Worm (Caenorhabditis elegans) whole organism, L4 larva: Measurements from ENCODE around the gene taf-2.
A peak's percentile ranks its signal among the peaks of the same experiment; 100 is the strongest.

Source experiments
- D1046.2 ChIP-seq: fragments of 200-800 bp; sonication (Bioruptor generic); IDR thresholded peaks from 2 replicates; pipeline ENCODE4 v1.3.6; 2022; ENCODE audit warnings: missing genetic modification characterization, missing compliant biosample characterization
- F37D6.2 ChIP-seq: sonication (generic microtip); optimal IDR thresholded peaks from 2 replicates; lab custom pipeline; 2016; ENCODE audit warnings: mild to moderate bottlenecking, missing genetic modification characterization, missing compliant biosample characterization
- R02D3.7 ChIP-seq: fragments of 150-350 bp; sonication (generic microtip); optimal IDR thresholded peaks from 3 replicates; lab custom pipeline; 2014; ENCODE audit warnings: missing biosample characterization, missing genetic modification characterization
- Y75B8A.6 ChIP-seq: fragments of 200-800 bp; sonication (Bioruptor generic); IDR thresholded peaks from 2 replicates; pipeline ENCODE4 v1.3.6; 2022; ENCODE audit warnings: missing genetic modification reagents, missing genetic modification characterization, missing compliant biosample characterization
- ZK337.2 ChIP-seq: fragments of 200-800 bp; sonication (Bioruptor generic); IDR thresholded peaks from 2 replicates; pipeline ENCODE4 v1.3.6; 2022; ENCODE audit warnings: missing genetic modification reagents, missing genetic modification characterization, missing compliant biosample characterization
- aha-1 ChIP-seq: fragments of 150-350 bp; peaks from one replicate; lab custom pipeline; 2014; ENCODE audit warnings: missing biosample characterization, missing genetic modification characterization
- attf-4 ChIP-seq: sonication (generic microtip); optimal IDR thresholded peaks from 3 replicates; lab custom pipeline; 2017; ENCODE audit warnings: missing biosample characterization, missing genetic modification characterization
- ceh-28 ChIP-seq: fragments of 150-350 bp; optimal IDR thresholded peaks from 2 replicates; lab custom pipeline; 2014; ENCODE audit warnings: missing biosample characterization, missing genetic modification reagents, missing genetic modification characterization
- ceh-32 ChIP-seq: sonication (generic microtip); optimal IDR thresholded peaks from 2 replicates; lab custom pipeline; 2016; ENCODE audit warnings: mild to moderate bottlenecking, missing genetic modification characterization, missing compliant biosample characterization; ENCODE audit not compliant: poor library complexity
- ces-1 ChIP-seq: fragments of 150-350 bp; sonication (generic microtip); optimal IDR thresholded peaks from 4 replicates; lab custom pipeline; 2014; ENCODE audit warnings: missing biosample characterization, missing genetic modification reagents, missing genetic modification characterization
- cey-2 ChIP-seq: sonication (generic microtip); optimal IDR thresholded peaks from 3 replicates; lab custom pipeline; 2017; ENCODE audit warnings: missing genetic modification characterization, mild to moderate bottlenecking, missing compliant biosample characterization, antibody characterized with exemption, borderline replicate concordance; ENCODE audit not compliant: insufficient read depth
- ctbp-1 ChIP-seq: fragments of 200-800 bp; sonication (Bioruptor generic); IDR thresholded peaks from 2 replicates; pipeline ENCODE4 v1.3.6; 2022; ENCODE audit warnings: missing genetic modification reagents, missing genetic modification characterization, missing compliant biosample characterization
- daf-12 ChIP-seq: fragments of 150-350 bp; optimal IDR thresholded peaks from 2 replicates; lab custom pipeline; 2014; ENCODE audit warnings: missing biosample characterization, missing genetic modification reagents, missing genetic modification characterization
- daf-16 ChIP-seq, 3 experiments: sonication (generic microtip); optimal IDR thresholded peaks; 2 replicates each; lab custom pipeline; 2016 to 2017; ENCODE audit warnings: missing genetic modification characterization in 3 of 3, missing genetic modification reagents in 3 of 3, mild to moderate bottlenecking in 2 of 3, missing compliant biosample characterization in 2 of 3, missing biosample characterization in 1 of 3, moderate library complexity in 1 of 3
- daf-8 ChIP-seq: fragments of 200-800 bp; sonication (Bioruptor generic); IDR thresholded peaks from 2 replicates; pipeline ENCODE4 v1.3.6; 2022; ENCODE audit warnings: missing genetic modification characterization, missing compliant biosample characterization
- dpl-1 ChIP-seq: fragments of 150-350 bp; optimal IDR thresholded peaks from 2 replicates; lab custom pipeline; 2014; ENCODE audit warnings: missing biosample characterization, missing genetic modification reagents, missing genetic modification characterization
- egl-43 ChIP-seq: fragments of 200-800 bp; sonication (Bioruptor generic); IDR thresholded peaks from 2 replicates; pipeline ENCODE4 v1.3.6; 2022; ENCODE audit warnings: missing genetic modification reagents, missing genetic modification characterization, missing compliant biosample characterization
- gei-8 ChIP-seq: fragments of 200-800 bp; sonication (Bioruptor generic); optimal IDR thresholded peaks from 2 replicates; lab custom pipeline; 2018; ENCODE audit warnings: mild to moderate bottlenecking, missing genetic modification characterization, missing compliant biosample characterization
- hif-1 ChIP-seq, 2 experiments: sonication (generic microtip); optimal IDR thresholded peaks; 2 replicates each; lab custom pipeline; 2016 to 2017; ENCODE audit warnings: missing compliant biosample characterization in 2 of 2, missing genetic modification characterization in 2 of 2, missing genetic modification reagents in 2 of 2, missing genotype in 2 of 2, mild to moderate bottlenecking in 1 of 2
- hlh-30 ChIP-seq: sonication (generic microtip); optimal IDR thresholded peaks from 2 replicates; lab custom pipeline; 2017; ENCODE audit warnings: antibody characterized with exemption, mild to moderate bottlenecking, missing genetic modification characterization, missing compliant biosample characterization; ENCODE audit not compliant: insufficient read depth
- lin-38 ChIP-seq: fragments of 200-800 bp; sonication (Bioruptor generic); IDR thresholded peaks from 2 replicates; pipeline ENCODE4 v1.3.6; 2022; ENCODE audit warnings: missing genetic modification reagents, missing genetic modification characterization, missing compliant biosample characterization
- lir-3 ChIP-seq: sonication (generic microtip); optimal IDR thresholded peaks from 2 replicates; lab custom pipeline; 2016; ENCODE audit warnings: mild to moderate bottlenecking, missing genetic modification characterization, missing compliant biosample characterization
- mdt-29 ChIP-seq: fragments of 200-800 bp; sonication (Bioruptor generic); IDR thresholded peaks from 2 replicates; pipeline ENCODE4 v1.3.6; 2022; ENCODE audit warnings: missing genetic modification reagents, missing genetic modification characterization, missing compliant biosample characterization
- mes-2 ChIP-seq: sonication (generic microtip); optimal IDR thresholded peaks from 2 replicates; lab custom pipeline; 2016; ENCODE audit warnings: missing genotype, mild to moderate bottlenecking, missing genetic modification characterization, missing compliant biosample characterization; ENCODE audit not compliant: poor library complexity, severe bottlenecking
- nhr-28 ChIP-seq: fragments of 150-350 bp; optimal IDR thresholded peaks from 2 replicates; lab custom pipeline; 2014; ENCODE audit warnings: missing biosample characterization, missing genetic modification characterization
- nhr-48 ChIP-seq: sonication (generic microtip); optimal IDR thresholded peaks from 2 replicates; lab custom pipeline; 2016; ENCODE audit warnings: mild to moderate bottlenecking, missing genetic modification characterization, missing compliant biosample characterization
- nhr-6 ChIP-seq: fragments of 150-350 bp; optimal IDR thresholded peaks from 2 replicates; lab custom pipeline; 2014; ENCODE audit warnings: missing biosample characterization, missing genetic modification characterization
- nhr-76 ChIP-seq: fragments of 150-350 bp; optimal IDR thresholded peaks from 2 replicates; lab custom pipeline; 2014; ENCODE audit warnings: missing biosample characterization, missing genetic modification characterization
- php-3 ChIP-seq: fragments of 200-800 bp; sonication (Bioruptor generic); IDR thresholded peaks from 2 replicates; pipeline ENCODE4 v1.3.6; 2022; ENCODE audit warnings: missing genetic modification reagents, missing genetic modification characterization, missing compliant biosample characterization
- pqm-1 ChIP-seq: sonication (generic microtip); optimal IDR thresholded peaks from 2 replicates; lab custom pipeline; 2017; ENCODE audit warnings: missing biosample characterization, missing genetic modification characterization
- saeg-2 ChIP-seq: fragments of 200-800 bp; sonication (Bioruptor generic); IDR thresholded peaks from 2 replicates; pipeline ENCODE4 v1.3.6; 2022; ENCODE audit warnings: missing genetic modification reagents, missing genetic modification characterization, missing compliant biosample characterization
- spr-1 ChIP-seq: sonication (generic microtip); optimal IDR thresholded peaks from 2 replicates; lab custom pipeline; 2016; ENCODE audit warnings: mild to moderate bottlenecking, missing genetic modification characterization, missing compliant biosample characterization
- spr-3 ChIP-seq: fragments of 200-800 bp; sonication (Bioruptor generic); optimal IDR thresholded peaks from 2 replicates; lab custom pipeline; 2018; ENCODE audit warnings: mild to moderate bottlenecking, missing genetic modification characterization, missing compliant biosample characterization
- tag-97 ChIP-seq: fragments of 200-800 bp; sonication (Bioruptor generic); IDR thresholded peaks from 2 replicates; pipeline ENCODE4 v1.3.6; 2022; ENCODE audit warnings: missing genetic modification characterization, missing compliant biosample characterization
- unc-62 ChIP-seq, 3 experiments: fragments of 150-350 bp in 1 of 3; sonication (generic microtip); optimal IDR thresholded peaks in 2 of 3; peaks in 1 of 3; 1 replicate in 1 of 3; 2 replicates in 2 of 3; lab custom pipeline; 2014 to 2017; ENCODE audit warnings: missing biosample characterization in 3 of 3, missing genetic modification characterization in 3 of 3, missing genetic modification reagents in 3 of 3, missing genotype in 1 of 3
- vab-7 ChIP-seq: fragments of 200-800 bp; sonication (Bioruptor generic); IDR thresholded peaks from 2 replicates; pipeline ENCODE4 v1.3.6; 2022; ENCODE audit warnings: missing genetic modification reagents, missing genetic modification characterization, missing compliant biosample characterization
- ztf-7 ChIP-seq: fragments of 150-350 bp; optimal IDR thresholded peaks from 2 replicates; lab custom pipeline; 2014; ENCODE audit warnings: missing biosample characterization, missing genetic modification characterization

The taf-2 gene

DNA sequence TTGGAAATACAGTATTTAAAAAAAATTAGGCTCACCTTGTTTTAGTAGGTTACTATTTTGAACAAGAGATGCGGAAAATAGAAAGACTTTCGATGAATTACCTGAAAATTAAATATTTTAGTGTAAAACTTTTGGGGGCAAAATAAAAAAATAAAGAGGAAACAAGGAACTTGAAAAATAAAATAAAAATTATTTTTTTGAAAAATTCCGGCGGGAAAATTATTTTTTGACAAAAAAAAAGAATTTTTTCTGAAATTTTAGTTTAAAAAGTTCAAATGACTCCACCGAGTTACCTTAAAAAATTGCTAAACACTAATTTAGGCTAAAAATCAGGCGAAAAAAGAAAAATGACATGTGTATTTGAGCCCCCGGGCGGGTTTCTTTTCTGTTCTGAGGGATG, 31.2 kb upstream of the taf-2 start, which contains the start of the genes cha-1 and unc-17 (continued):
- no peak for TF ChIP-seq daf-16 (GFP tag; optimal IDR thresholded peaks at IDR 0.05; lab: Kevin White, UChicago)
- no peak for TF ChIP-seq daf-16 (tag; optimal IDR thresholded peaks at IDR 0.05; lab: Kevin White, UChicago)
- TF ChIP-seq, all 104 proteins: peak for 0

DNA sequence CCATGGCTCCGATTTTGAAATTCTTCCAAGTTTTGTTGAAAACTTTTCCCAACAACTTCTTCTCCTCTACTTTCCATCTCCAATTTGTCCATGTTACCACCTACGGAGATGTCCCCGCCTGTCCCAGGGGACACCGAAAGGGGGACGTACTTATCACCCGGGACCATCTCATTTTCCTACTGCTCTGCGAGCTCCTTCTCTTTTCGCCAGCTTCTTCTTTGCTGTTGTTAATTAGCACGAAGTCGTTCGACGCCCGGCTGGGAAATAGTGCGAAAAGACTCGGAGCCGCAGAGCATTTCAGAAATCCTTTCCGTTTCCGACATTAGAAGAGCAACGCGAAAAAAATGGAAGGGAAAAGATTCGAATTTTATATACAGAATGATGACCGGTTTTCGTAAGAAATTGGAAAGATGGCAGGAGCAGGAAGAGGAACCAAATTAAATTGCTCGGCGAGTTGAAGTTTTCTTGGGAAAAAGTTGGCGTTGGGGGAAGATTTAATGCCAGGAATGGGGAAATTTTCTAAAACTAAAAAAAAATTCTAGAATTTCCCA, 28.5 kb upstream of the taf-2 start:
- no peak for TF ChIP-seq daf-12
- TF ChIP-seq saeg-2, result no peak
- no peak for TF ChIP-seq ces-1 (GFP tag; lab: Kevin White, UChicago)
- no peak for TF ChIP-seq F37D6.2 (tag; lab: Kevin White, UChicago)
- no peak for TF ChIP-seq lin-38 (GFP tag; lab: Robert Waterston, UW)
- TF ChIP-seq unc-62 (GFP tag; optimal IDR thresholded peaks at IDR 0.05 in 1 of 2; lab: Kevin White, UChicago), result peak in 1 of 2 experiments; percentile 57
- TF ChIP-seq unc-62 (tag; optimal IDR thresholded peaks at IDR 0.05; lab: Kevin White, UChicago), result no peak
- TF ChIP-seq ctbp-1 (GFP tag; lab: Robert Waterston, UW), result peak; percentile 9; the same call in 1 of the 2 replicates
- TF ChIP-seq attf-4, result no peak
- no peak for TF ChIP-seq hif-1 (tag; optimal IDR thresholded peaks at IDR 0.05; lab: Kevin White, UChicago)
- TF ChIP-seq R02D3.7 (tag; lab: Kevin White, UChicago), result no peak
- TF ChIP-seq ztf-7, result no peak
- TF ChIP-seq Y75B8A.6 (GFP tag; lab: Robert Waterston, UW), result no peak
- no peak for TF ChIP-seq daf-8 (GFP tag; lab: Robert Waterston, UW)
- no peak for TF ChIP-seq ceh-32
- no peak for TF ChIP-seq nhr-28
- TF ChIP-seq php-3 (GFP tag; lab: Robert Waterston, UW), result no peak
- TF ChIP-seq spr-3, result no peak
- no peak for TF ChIP-seq tag-97 (GFP tag; lab: Robert Waterston, UW)
- no peak for TF ChIP-seq mdt-29 (GFP tag; lab: Robert Waterston, UW)
- no peak for TF ChIP-seq pqm-1 (tag; lab: Kevin White, UChicago)
- peak; percentile 67 for TF ChIP-seq aha-1 (tag; lab: Kevin White, UChicago)
- no peak for TF ChIP-seq spr-1 (tag; lab: Kevin White, UChicago)
- no peak for TF ChIP-seq nhr-76 (tag; lab: Kevin White, UChicago)
- TF ChIP-seq vab-7, result no peak
- TF ChIP-seq D1046.2, result no peak
- TF ChIP-seq egl-43, result 0 out of 2 replicates have a peak, but pooled peaks have one; percentile 23
- no peak for TF ChIP-seq cey-2 (tag; lab: Kevin White, UChicago)

DNA sequence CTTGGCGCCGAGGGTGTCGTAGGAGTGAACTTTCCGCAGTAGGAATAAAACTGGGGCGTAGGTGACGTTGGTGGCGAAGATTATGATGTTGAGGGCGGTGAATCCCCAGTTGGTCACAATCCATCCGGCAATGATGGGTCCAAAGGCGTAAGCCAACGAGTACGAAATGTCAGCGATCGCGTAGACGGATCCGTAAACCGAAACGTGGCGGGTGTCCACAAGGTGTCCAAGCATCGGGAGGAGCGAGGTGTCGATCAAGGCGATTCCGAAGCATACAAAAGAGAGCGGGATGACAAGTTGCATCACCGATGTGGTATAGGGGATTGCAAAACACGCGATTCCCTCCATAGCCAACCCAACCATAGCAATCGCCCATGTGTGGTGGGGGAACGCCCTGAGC, 25.3 kb upstream of the taf-2 start:
- TF ChIP-seq hif-1 (tag; optimal IDR thresholded peaks at IDR 0.05; lab: Kevin White, UChicago) (no peak), mes-2 (tag; lab: Kevin White, UChicago) (no peak), ZK337.2 (GFP tag; lab: Robert Waterston, UW) (no peak), saeg-2 (no peak), ceh-28 (tag; lab: Kevin White, UChicago) (no peak), nhr-6 (tag; lab: Kevin White, UChicago) (no peak), hlh-30 (tag; lab: Kevin White, UChicago) (no peak), lir-3 (tag; lab: Kevin White, UChicago) (no peak), nhr-48 (tag; lab: Kevin White, UChicago) (no peak), dpl-1 (GFP tag; lab: Kevin White, UChicago) (no peak), gei-8 (GFP tag; lab: Kevin White, UChicago) (no peak)
